Fruit fly (Drosophila melanogaster): ENCODE data around the gene CG14684.

CG14684 gene

dm6 chr3R:10679911-10680310 lies 26.9 kb upstream of the CG14684 start:
- no peak for TF ChIP-seq CG4496 (GFP tag; IDR thresholded peaks at IDR 0.05)

dm6 chr3R:10680825-10681681 lies 25.7 kb upstream of the CG14684 start, which contains the start of gene Phyhd1:
Gene Phyhd1, minus strand, starts transcription at chr3R:10680925.
- peak; percentile 67 for TF ChIP-seq rn (GFP tag; IDR thresholded peaks at IDR 0.05)
- peak; percentile 21 for TF ChIP-seq Snoo (tag; optimal IDR thresholded peaks at IDR 0.05)
- TF ChIP-seq CG15710 (tag; optimal IDR thresholded peaks at IDR 0.05) = peak; percentile 81
- TF ChIP-seq gl (tag; optimal IDR thresholded peaks at IDR 0.05) = peak; percentile 53
- peak; percentile 86 for TF ChIP-seq CG8301 (tag; optimal IDR thresholded peaks at IDR 0.05)
- peak; percentile 71 for TF ChIP-seq CG34367 (tag; optimal IDR thresholded peaks at IDR 0.05)
- TF ChIP-seq CG4496 (GFP tag; IDR thresholded peaks at IDR 0.05) = peak; percentile 93
- TF ChIP-seq D1 (tag; optimal IDR thresholded peaks at IDR 0.05) = peak; percentile 45
- peak; percentile 28 for TF ChIP-seq CG13204 (GFP tag; optimal IDR thresholded peaks at IDR 0.05)
- TF ChIP-seq CG14655 (GFP tag; optimal IDR thresholded peaks at IDR 0.05) = peak; percentile 75
- TF ChIP-seq EcR (GFP tag; optimal IDR thresholded peaks at IDR 0.05) = peak; percentile 12
- peak; percentile 81 for TF ChIP-seq Pif1B (GFP tag; optimal IDR thresholded peaks at IDR 0.05)
- peak; percentile 79 for TF ChIP-seq CG9948 (tag; optimal IDR thresholded peaks at IDR 0.05)
- TF ChIP-seq CG10348 (GFP tag; IDR thresholded peaks at IDR 0.05) = peak; percentile 70
- peak; percentile 84 for TF ChIP-seq CG32121 (GFP tag; IDR thresholded peaks at IDR 0.05)
- TF ChIP-seq CG17806 (tag; optimal IDR thresholded peaks at IDR 0.05) = peak; percentile 76
- peak; percentile 91 for TF ChIP-seq fd96Ca (GFP tag; IDR thresholded peaks at IDR 0.05)
- TF ChIP-seq Pif1A (GFP tag; optimal IDR thresholded peaks at IDR 0.05) = peak; percentile 87
- TF ChIP-seq CG12605 (GFP tag; IDR thresholded peaks at IDR 0.05) = peak; percentile 78
- peak; percentile 81 for TF ChIP-seq CG8159 (tag; optimal IDR thresholded peaks at IDR 0.05)
- TF ChIP-seq Ets98B (GFP tag; IDR thresholded peaks at IDR 0.05) = peak; percentile 84

- TF ChIP-seq rn (GFP tag; IDR thresholded peaks at IDR 0.05) (0 out of 2 replicates have a peak, but pooled peaks have one; percentile 33), CG8159 (tag; optimal IDR thresholded peaks at IDR 0.05) (no peak), CG12605 (GFP tag; IDR thresholded peaks at IDR 0.05) (0 out of 2 replicates have a peak, but pooled peaks have one; percentile 24), fd96Ca (GFP tag; IDR thresholded peaks at IDR 0.05) (peak; percentile 64), CG14655 (GFP tag; optimal IDR thresholded peaks at IDR 0.05) (no peak), CG4496 (GFP tag; IDR thresholded peaks at IDR 0.05) (peak; percentile 63), CG32121 (GFP tag; IDR thresholded peaks at IDR 0.05) (peak; percentile 76), Ets98B (GFP tag; IDR thresholded peaks at IDR 0.05) (peak; percentile 76)
Measured at dm6 chr3R:10681682-10681962, 25.2 kb upstream of the CG14684 start.

- TF ChIP-seq fd96Ca (GFP tag; IDR thresholded peaks at IDR 0.05) (no peak), CG10348 (GFP tag; IDR thresholded peaks at IDR 0.05) (no peak), CG32121 (GFP tag; IDR thresholded peaks at IDR 0.05) (no peak), rn (GFP tag; IDR thresholded peaks at IDR 0.05) (no peak), gl (tag; optimal IDR thresholded peaks at IDR 0.05) (no peak), CG12605 (GFP tag; IDR thresholded peaks at IDR 0.05) (no peak), Snoo (tag; optimal IDR thresholded peaks at IDR 0.05) (no peak), EcR (GFP tag; optimal IDR thresholded peaks at IDR 0.05) (no peak), CG13204 (GFP tag; optimal IDR thresholded peaks at IDR 0.05) (no peak)
Measured at dm6 chr3R:10683226-10683625, 23.5 kb upstream of the CG14684 start.

dm6 chr3R:10684284-10684683 lies 22.5 kb upstream of the CG14684 start:
- no peak for TF ChIP-seq CG13204 (GFP tag; optimal IDR thresholded peaks at IDR 0.05)
- no peak for TF ChIP-seq EcR (GFP tag; optimal IDR thresholded peaks at IDR 0.05)
- TF ChIP-seq CG17806 (tag; optimal IDR thresholded peaks at IDR 0.05) = peak; percentile 2
- TF ChIP-seq Ets98B (GFP tag; IDR thresholded peaks at IDR 0.05) = peak; percentile 64
- peak; percentile 71 for TF ChIP-seq CG32121 (GFP tag; IDR thresholded peaks at IDR 0.05)
- no peak for TF ChIP-seq CG15710 (tag; optimal IDR thresholded peaks at IDR 0.05)
- peak; percentile 67 for TF ChIP-seq CG4496 (GFP tag; IDR thresholded peaks at IDR 0.05)
- TF ChIP-seq rn (GFP tag; IDR thresholded peaks at IDR 0.05) = peak; percentile 35; the same call in 1 of the 2 replicates
- TF ChIP-seq gl (tag; optimal IDR thresholded peaks at IDR 0.05) = no peak
- peak; percentile 52 for TF ChIP-seq CG14655 (GFP tag; optimal IDR thresholded peaks at IDR 0.05)
- no peak for TF ChIP-seq CG12605 (GFP tag; IDR thresholded peaks at IDR 0.05)
- TF ChIP-seq fd96Ca (GFP tag; IDR thresholded peaks at IDR 0.05) = 0 out of 3 replicates have a peak, but pooled peaks have one; percentile 30
- TF ChIP-seq Pif1A (GFP tag; optimal IDR thresholded peaks at IDR 0.05) = no peak
- no peak for TF ChIP-seq Pif1B (GFP tag; optimal IDR thresholded peaks at IDR 0.05)
- TF ChIP-seq CG8301 (tag; optimal IDR thresholded peaks at IDR 0.05) = peak; percentile 30
- no peak for TF ChIP-seq CG9948 (tag; optimal IDR thresholded peaks at IDR 0.05)

dm6 chr3R:10686307-10687094 lies 20.3 kb upstream of the CG14684 start, which contains the start of gene Skel:
Gene Skel, plus strand, starts transcription at chr3R:10686943.
- TF ChIP-seq Ets98B (GFP tag; IDR thresholded peaks at IDR 0.05) (peak; percentile 39; the same call in 1 of the 2 replicates), CG13204 (GFP tag; optimal IDR thresholded peaks at IDR 0.05) (peak; percentile 14), rn (GFP tag; IDR thresholded peaks at IDR 0.05) (no peak)
